Worm (Caenorhabditis elegans): ENCODE results near the gene T04F8.2.

- no peak for TF ChIP-seq ceh-48 (tag; optimal IDR thresholded peaks at IDR 0.05)
- no peak for TF ChIP-seq pha-4 (tag; optimal IDR thresholded peaks at IDR 0.05)
- no peak for TF ChIP-seq ceh-9 (tag; optimal IDR thresholded peaks at IDR 0.05)
- no peak for TF ChIP-seq hlh-30 (tag; optimal IDR thresholded peaks at IDR 0.05; ENCODE audit: insufficient read depth)
- TF ChIP-seq pat-9 (tag; optimal IDR thresholded peaks at IDR 0.05) = no peak
- no peak for TF ChIP-seq ama-1 (optimal IDR thresholded peaks at IDR 0.05)
- no peak for TF ChIP-seq ztf-16 (tag; optimal IDR thresholded peaks at IDR 0.05)
- no peak for TF ChIP-seq ceh-30 (tag; optimal IDR thresholded peaks at IDR 0.05)
Measured at ce11 chrX:11662069-11662468, 5.7 kb upstream of the T04F8.2 start.

Data from whole organism, late embryonic.